Worm (Caenorhabditis elegans) whole organism, L4 larva: ENCODE measurements around the gene T25B6.5.

ENCODE experiments used
- F37D6.2 ChIP-seq: sonication (generic microtip); optimal IDR thresholded peaks from 2 replicates; lab custom pipeline; 2016; ENCODE audit warnings: mild to moderate bottlenecking, missing genetic modification characterization, missing compliant biosample characterization
- Y105C5A.15 ChIP-seq: fragments of 200-800 bp; sonication (Bioruptor generic); IDR thresholded peaks from 2 replicates; pipeline ENCODE4 v1.3.6; 2022; ENCODE audit warnings: missing genetic modification characterization, missing compliant biosample characterization
- Y48G9A.11 ChIP-seq: fragments of 200-800 bp; sonication (Bioruptor generic); IDR thresholded peaks from 2 replicates; pipeline ENCODE4 v1.3.6; 2022; ENCODE audit warnings: missing genetic modification reagents, missing genetic modification characterization, missing compliant biosample characterization
- Y5F2A.4 ChIP-seq: fragments of 200-800 bp; sonication (Bioruptor generic); optimal IDR thresholded peaks from 2 replicates; lab custom pipeline; 2018; ENCODE audit warnings: mild to moderate bottlenecking, missing genetic modification characterization, missing compliant biosample characterization
- ama-1 ChIP-seq: fragments of 150-350 bp; optimal IDR thresholded peaks from 2 replicates; lab custom pipeline; 2014; ENCODE audit warnings: inconsistent platforms, mixed read lengths
- ceh-28 ChIP-seq: fragments of 150-350 bp; optimal IDR thresholded peaks from 2 replicates; lab custom pipeline; 2014; ENCODE audit warnings: missing biosample characterization, missing genetic modification reagents, missing genetic modification characterization
- ceh-44 ChIP-seq: fragments of 200-800 bp; sonication (Bioruptor generic); IDR thresholded peaks from 2 replicates; pipeline ENCODE4 v1.3.6; 2022; ENCODE audit warnings: missing genetic modification reagents, missing genetic modification characterization, missing compliant biosample characterization
- cey-2 ChIP-seq: sonication (generic microtip); optimal IDR thresholded peaks from 3 replicates; lab custom pipeline; 2017; ENCODE audit warnings: missing genetic modification characterization, mild to moderate bottlenecking, missing compliant biosample characterization, antibody characterized with exemption, borderline replicate concordance; ENCODE audit not compliant: insufficient read depth
- daf-19 ChIP-seq: fragments of 200-800 bp; sonication (Bioruptor generic); conservative IDR thresholded peaks from 2 replicates; pipeline ENCODE4 v1.3.6; 2022; ENCODE audit warnings: missing genetic modification characterization, missing compliant biosample characterization
- daf-8 ChIP-seq: fragments of 200-800 bp; sonication (Bioruptor generic); IDR thresholded peaks from 2 replicates; pipeline ENCODE4 v1.3.6; 2022; ENCODE audit warnings: missing genetic modification characterization, missing compliant biosample characterization
- dpl-1 ChIP-seq: fragments of 150-350 bp; optimal IDR thresholded peaks from 2 replicates; lab custom pipeline; 2014; ENCODE audit warnings: missing biosample characterization, missing genetic modification reagents, missing genetic modification characterization
- dve-1 ChIP-seq: sonication (generic microtip); optimal IDR thresholded peaks from 2 replicates; lab custom pipeline; 2017; ENCODE audit warnings: antibody characterized with exemption, mild to moderate bottlenecking, missing genetic modification characterization, missing compliant biosample characterization; ENCODE audit not compliant: insufficient read depth
- fkh-10 ChIP-seq: fragments of 150-350 bp; optimal IDR thresholded peaks from 2 replicates; lab custom pipeline; 2014; ENCODE audit warnings: missing biosample characterization, missing genetic modification reagents, missing genetic modification characterization
- fos-1 ChIP-seq: fragments of 150-350 bp; optimal IDR thresholded peaks from 2 replicates; lab custom pipeline; 2014; ENCODE audit warnings: missing biosample characterization, missing genetic modification characterization
- gei-8 ChIP-seq: fragments of 200-800 bp; sonication (Bioruptor generic); optimal IDR thresholded peaks from 2 replicates; lab custom pipeline; 2018; ENCODE audit warnings: mild to moderate bottlenecking, missing genetic modification characterization, missing compliant biosample characterization
- jun-1 ChIP-seq: fragments of 150-350 bp; optimal IDR thresholded peaks from 2 replicates; lab custom pipeline; 2014; ENCODE audit warnings: missing biosample characterization, missing genetic modification reagents, missing genetic modification characterization
- lin-13 ChIP-seq: fragments of 150-350 bp; optimal IDR thresholded peaks from 2 replicates; lab custom pipeline; 2014; ENCODE audit warnings: missing biosample characterization, missing genetic modification reagents, missing genetic modification characterization
- lin-15B ChIP-seq: fragments of 150-350 bp; sonication (generic microtip); optimal IDR thresholded peaks from 3 replicates; lab custom pipeline; 2014; ENCODE audit warnings: missing biosample characterization, missing genetic modification characterization
- lin-29 ChIP-seq: fragments of 200-800 bp; sonication (Bioruptor generic); IDR thresholded peaks from 2 replicates; pipeline ENCODE4 v1.3.6; 2022; ENCODE audit warnings: missing genetic modification reagents, missing genetic modification characterization, missing compliant biosample characterization
- lin-39 ChIP-seq: fragments of 150-350 bp; optimal IDR thresholded peaks from 2 replicates; lab custom pipeline; 2014; ENCODE audit warnings: missing biosample characterization, missing genetic modification reagents, missing genetic modification characterization
- mdt-29 ChIP-seq: fragments of 200-800 bp; sonication (Bioruptor generic); IDR thresholded peaks from 2 replicates; pipeline ENCODE4 v1.3.6; 2022; ENCODE audit warnings: missing genetic modification reagents, missing genetic modification characterization, missing compliant biosample characterization
- mes-2 ChIP-seq: sonication (generic microtip); optimal IDR thresholded peaks from 2 replicates; lab custom pipeline; 2016; ENCODE audit warnings: missing genotype, mild to moderate bottlenecking, missing genetic modification characterization, missing compliant biosample characterization; ENCODE audit not compliant: poor library complexity, severe bottlenecking
- mxl-2 ChIP-seq: fragments of 200-800 bp; sonication (Bioruptor generic); conservative IDR thresholded peaks from 2 replicates; pipeline ENCODE4 v1.3.6; 2022; ENCODE audit warnings: missing genetic modification reagents, missing genetic modification characterization, missing compliant biosample characterization
- nhr-102 ChIP-seq: sonication (generic microtip); optimal IDR thresholded peaks from 2 replicates; lab custom pipeline; 2016; ENCODE audit warnings: mild to moderate bottlenecking, missing genetic modification characterization, moderate library complexity, missing compliant biosample characterization
- nhr-25 ChIP-seq: sonication (generic microtip); optimal IDR thresholded peaks from 2 replicates; lab custom pipeline; 2017; ENCODE audit warnings: missing genetic modification characterization, mild to moderate bottlenecking, missing compliant biosample characterization, antibody characterized with exemption, moderate library complexity, borderline replicate concordance; ENCODE audit not compliant: insufficient read depth
- nhr-41 ChIP-seq: fragments of 200-800 bp; sonication (Bioruptor generic); IDR thresholded peaks from 2 replicates; pipeline ENCODE4 v1.3.6; 2022; ENCODE audit warnings: missing genetic modification reagents, missing genetic modification characterization, missing compliant biosample characterization
- nhr-77 ChIP-seq: fragments of 150-350 bp; optimal IDR thresholded peaks from 2 replicates; lab custom pipeline; 2014; ENCODE audit warnings: missing biosample characterization, missing genetic modification characterization
- pqm-1 ChIP-seq: sonication (generic microtip); optimal IDR thresholded peaks from 2 replicates; lab custom pipeline; 2017; ENCODE audit warnings: missing biosample characterization, missing genetic modification characterization
- saeg-2 ChIP-seq: fragments of 200-800 bp; sonication (Bioruptor generic); IDR thresholded peaks from 2 replicates; pipeline ENCODE4 v1.3.6; 2022; ENCODE audit warnings: missing genetic modification reagents, missing genetic modification characterization, missing compliant biosample characterization
- unc-62 ChIP-seq, 3 experiments: fragments of 150-350 bp in 1 of 3; sonication (generic microtip); optimal IDR thresholded peaks in 2 of 3; peaks in 1 of 3; 1 replicate in 1 of 3; 2 replicates in 2 of 3; lab custom pipeline; 2014 to 2017; ENCODE audit warnings: missing biosample characterization in 3 of 3, missing genetic modification characterization in 3 of 3, missing genetic modification reagents in 3 of 3, missing genotype in 1 of 3
- ztf-11 ChIP-seq: fragments of 150-350 bp; optimal IDR thresholded peaks from 2 replicates; lab custom pipeline; 2014; ENCODE audit warnings: missing biosample characterization, missing genetic modification characterization
- ztf-7 ChIP-seq: fragments of 150-350 bp; optimal IDR thresholded peaks from 2 replicates; lab custom pipeline; 2014; ENCODE audit warnings: missing biosample characterization, missing genetic modification characterization

The T25B6.5 gene

ce11 chrX:8971461-8971860 is 50.1 kb downstream of the T25B6.5 start (continued):
- TF ChIP-seq fos-1 (tag; lab: Kevin White, UChicago) (no peak), ceh-28 (tag; lab: Kevin White, UChicago) (no peak), dve-1 (tag; lab: Kevin White, UChicago) (no peak), fkh-10 (GFP tag; lab: Kevin White, UChicago) (no peak), ama-1 (no peak), Y105C5A.15 (GFP tag; lab: Robert Waterston, UW) (no peak), mdt-29 (peak; percentile 39; the same call in 1 of the 2 replicates), jun-1 (tag; lab: Kevin White, UChicago) (no peak), lin-39 (tag; lab: Kevin White, UChicago) (no peak), lin-13 (GFP tag; lab: Kevin White, UChicago) (peak; percentile 35), daf-8 (GFP tag; lab: Robert Waterston, UW) (no peak), F37D6.2 (tag; lab: Kevin White, UChicago) (no peak), gei-8 (peak; percentile 19), nhr-77 (tag; lab: Kevin White, UChicago) (no peak), dpl-1 (GFP tag; lab: Kevin White, UChicago) (no peak), pqm-1 (no peak), nhr-41 (no peak), lin-15B (no peak), unc-62 (GFP tag; optimal IDR thresholded peaks at IDR 0.05 in 1 of 2; lab: Kevin White, UChicago) (peak in 1 of 2 experiments; percentile 98), unc-62 (tag; optimal IDR thresholded peaks at IDR 0.05; lab: Kevin White, UChicago) (no peak), nhr-102 (tag; lab: Kevin White, UChicago) (no peak), lin-29 (no peak), Y5F2A.4 (GFP tag; lab: Kevin White, UChicago) (no peak), cey-2 (no peak), daf-19 (GFP tag; lab: Robert Waterston, UW) (0 out of 2 replicates have a peak, but pooled peaks have one; percentile 39), Y48G9A.11 (GFP tag; lab: Robert Waterston, UW) (peak; percentile 78), ztf-7 (tag; lab: Kevin White, UChicago) (peak; percentile 7), saeg-2 (GFP tag; lab: Robert Waterston, UW) (0 out of 2 replicates have a peak, but pooled peaks have one; percentile 41), mes-2 (tag; lab: Kevin White, UChicago) (no peak), ztf-11 (no peak), ceh-44 (GFP tag; lab: Robert Waterston, UW) (0 out of 2 replicates have a peak, but pooled peaks have one; percentile 19), mxl-2 (GFP tag; lab: Robert Waterston, UW) (no peak), nhr-25 (tag; lab: Kevin White, UChicago) (no peak)
- TF ChIP-seq, all 104 proteins: peak for 35
